Worm (Caenorhabditis elegans): ENCODE measurements around the gene F38E1.3.

Gene F38E1.3

DNA sequence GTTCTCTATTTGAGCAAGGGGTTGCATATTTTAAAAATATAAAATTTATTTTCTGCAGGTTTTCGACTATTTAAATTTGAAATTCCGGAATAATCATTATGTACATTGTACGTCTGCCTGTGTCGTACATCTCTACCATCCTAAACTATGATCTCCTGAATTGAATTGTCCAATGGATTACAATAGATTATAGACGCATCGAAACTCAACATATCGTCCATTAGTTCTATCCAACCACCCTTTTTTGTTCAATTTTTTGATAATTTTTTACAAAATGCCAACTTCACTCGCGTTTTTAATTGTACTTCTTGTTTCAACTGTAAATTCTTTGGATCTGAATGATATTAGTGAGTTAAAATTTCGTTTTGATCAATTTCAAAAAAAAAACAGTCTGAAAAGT is 34.5 kb downstream of the F38E1.3 start, which contains the start of gene F52E1.2:
Gene F52E1.2, plus strand, starts transcription at position 190 of the 400 bp plus-strand sequence.
- no peak for TF ChIP-seq lim-6 (tag; optimal IDR thresholded peaks at IDR 0.05)
- no peak for TF ChIP-seq ets-4 (tag; optimal IDR thresholded peaks at IDR 0.05)

ce11 chrV:8413432-8414021 is 37.6 kb downstream of the F38E1.3 start, which contains the start of gene vha-18:
Gene vha-18, minus strand, starts transcription at chrV:8413482.
- no peak for TF ChIP-seq ama-1 (optimal IDR thresholded peaks at IDR 0.05)
- TF ChIP-seq tbx-2 (tag; optimal IDR thresholded peaks at IDR 0.05) = no peak
- no peak for TF ChIP-seq odd-2 (tag; optimal IDR thresholded peaks at IDR 0.05)
- no peak for TF ChIP-seq ceh-31 (tag; optimal IDR thresholded peaks at IDR 0.05)
- no peak for TF ChIP-seq pat-9 (tag; optimal IDR thresholded peaks at IDR 0.05)
- TF ChIP-seq ceh-6 (GFP tag; optimal IDR thresholded peaks at IDR 0.05) = no peak
- no peak for TF ChIP-seq pros-1 (tag; optimal IDR thresholded peaks at IDR 0.05)
- TF ChIP-seq pag-3 (tag; optimal IDR thresholded peaks at IDR 0.05; ENCODE audit: borderline replicate concordance) = no peak

DNA sequence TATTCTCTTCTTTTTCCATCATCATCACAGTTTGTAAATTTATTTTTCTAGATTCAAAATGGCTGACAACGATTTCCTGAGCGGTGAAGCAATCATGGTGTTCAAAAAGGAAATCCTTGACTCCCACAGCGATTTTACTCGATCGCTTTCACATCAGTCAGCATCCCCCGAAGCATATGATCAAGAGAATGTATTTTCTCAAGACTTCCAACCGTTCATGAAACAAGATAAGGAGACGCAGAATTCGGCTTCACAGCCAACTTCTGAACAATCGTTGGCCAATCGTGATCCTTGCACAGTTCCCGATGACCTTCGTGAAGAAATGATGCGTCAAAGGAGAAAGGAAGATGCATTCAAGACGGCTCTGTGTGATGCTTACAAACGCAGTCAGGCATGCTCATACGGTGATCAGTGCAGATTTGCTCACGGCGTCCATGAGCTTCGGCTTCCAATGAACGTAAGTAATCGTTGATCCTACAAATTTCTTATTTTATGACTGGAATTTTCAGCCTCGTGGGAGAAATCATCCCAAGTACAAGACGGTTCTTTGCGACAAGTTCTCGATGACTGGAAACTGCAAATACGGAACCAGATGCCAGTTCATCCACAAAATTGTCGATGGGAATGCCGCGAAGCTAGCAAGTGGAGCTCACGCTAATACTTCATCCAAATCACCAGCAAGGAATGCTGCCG is 38.2 kb downstream of the F38E1.3 start, which contains the start of gene pos-1:
Gene pos-1, plus strand, starts transcription at position 51 of the 693 bp plus-strand sequence.
- no peak for TF ChIP-seq nhr-232 (tag; optimal IDR thresholded peaks at IDR 0.05)
- TF ChIP-seq ref-2 (tag; optimal IDR thresholded peaks at IDR 0.05) = no peak
- no peak for TF ChIP-seq pros-1 (tag; optimal IDR thresholded peaks at IDR 0.05)
- TF ChIP-seq lin-11 (tag; optimal IDR thresholded peaks at IDR 0.05) = no peak
- no peak for TF ChIP-seq sdc-2 (tag; optimal IDR thresholded peaks at IDR 0.05)
- TF ChIP-seq ceh-9 (tag; optimal IDR thresholded peaks at IDR 0.05) = no peak
- TF ChIP-seq pha-2 (tag; optimal IDR thresholded peaks at IDR 0.05) = no peak
- no peak for TF ChIP-seq C08G9.2 (tag; optimal IDR thresholded peaks at IDR 0.05)
- no peak for TF ChIP-seq mec-3 (tag; optimal IDR thresholded peaks at IDR 0.05; ENCODE audit: borderline replicate concordance)
- no peak for TF ChIP-seq unc-86 (tag; optimal IDR thresholded peaks at IDR 0.05)
- no peak for TF ChIP-seq elt-4 (tag; optimal IDR thresholded peaks at IDR 0.05)
- no peak for TF ChIP-seq hlh-30 (tag; optimal IDR thresholded peaks at IDR 0.05; ENCODE audit: insufficient read depth)
- no peak for TF ChIP-seq ets-4 (tag; optimal IDR thresholded peaks at IDR 0.05)
- TF ChIP-seq pqm-1 (tag; optimal IDR thresholded peaks at IDR 0.05) = no peak
- TF ChIP-seq ahr-1 (tag; optimal IDR thresholded peaks at IDR 0.05) = no peak
- no peak for TF ChIP-seq K09A11.1 (tag; optimal IDR thresholded peaks at IDR 0.05; ENCODE audit: insufficient read depth)
- TF ChIP-seq hlh-6 (tag; optimal IDR thresholded peaks at IDR 0.05) = no peak
- no peak for TF ChIP-seq ttx-3 (tag; optimal IDR thresholded peaks at IDR 0.05)
- no peak for TF ChIP-seq F13H6.1 (tag; optimal IDR thresholded peaks at IDR 0.05)
- no peak for TF ChIP-seq gmeb-2 (tag; optimal IDR thresholded peaks at IDR 0.05)

DNA sequence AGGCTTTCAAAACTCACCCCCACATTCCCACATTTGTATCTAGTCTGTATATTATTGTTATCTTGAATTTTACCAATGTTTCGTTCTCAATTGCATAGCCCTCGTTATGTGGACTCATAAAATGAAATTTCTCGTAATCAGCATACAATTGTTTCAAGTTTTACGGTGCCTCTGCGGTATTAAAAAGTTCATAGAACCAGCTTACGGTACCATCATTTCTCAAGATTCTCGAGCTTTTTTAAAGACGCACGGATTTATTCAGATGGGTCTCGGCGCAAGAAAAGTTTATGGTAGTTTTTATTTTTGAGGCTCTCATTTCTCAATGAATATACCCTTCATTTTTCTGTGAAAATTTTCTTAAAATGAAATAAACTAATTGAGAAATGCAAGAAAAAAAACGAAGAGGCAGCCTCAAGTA is 39.2 kb downstream of the F38E1.3 start:
- TF ChIP-seq ceh-2 (tag; optimal IDR thresholded peaks at IDR 0.05) = no peak
- TF ChIP-seq elt-4 (tag; optimal IDR thresholded peaks at IDR 0.05) = no peak
- TF ChIP-seq ceh-18 (tag; optimal IDR thresholded peaks at IDR 0.05) = no peak
- TF ChIP-seq sox-4 (tag; optimal IDR thresholded peaks at IDR 0.05) = no peak
- no peak for TF ChIP-seq K02D7.2 (tag; optimal IDR thresholded peaks at IDR 0.05)
- no peak for TF ChIP-seq ref-2 (tag; optimal IDR thresholded peaks at IDR 0.05)
- TF ChIP-seq F13H6.1 (tag; optimal IDR thresholded peaks at IDR 0.05) = no peak
- TF ChIP-seq mec-3 (tag; optimal IDR thresholded peaks at IDR 0.05; ENCODE audit: borderline replicate concordance) = no peak
- TF ChIP-seq ceh-31 (tag; optimal IDR thresholded peaks at IDR 0.05) = no peak
- no peak for TF ChIP-seq ceh-34 (tag; optimal IDR thresholded peaks at IDR 0.05)
- TF ChIP-seq hlh-8 (tag; optimal IDR thresholded peaks at IDR 0.05) = no peak
- TF ChIP-seq ttx-3 (tag; optimal IDR thresholded peaks at IDR 0.05) = no peak
- TF ChIP-seq fkh-6 (tag; optimal IDR thresholded peaks at IDR 0.05) = no peak
- TF ChIP-seq sdc-2 (tag; optimal IDR thresholded peaks at IDR 0.05) = no peak
- TF ChIP-seq che-1 (tag; optimal IDR thresholded peaks at IDR 0.05) = no peak
- no peak for TF ChIP-seq syd-9 (tag; optimal IDR thresholded peaks at IDR 0.05)
